Worm (Caenorhabditis elegans): ENCODE data around the gene C15H11.11.

The C15H11.11 gene

DNA sequence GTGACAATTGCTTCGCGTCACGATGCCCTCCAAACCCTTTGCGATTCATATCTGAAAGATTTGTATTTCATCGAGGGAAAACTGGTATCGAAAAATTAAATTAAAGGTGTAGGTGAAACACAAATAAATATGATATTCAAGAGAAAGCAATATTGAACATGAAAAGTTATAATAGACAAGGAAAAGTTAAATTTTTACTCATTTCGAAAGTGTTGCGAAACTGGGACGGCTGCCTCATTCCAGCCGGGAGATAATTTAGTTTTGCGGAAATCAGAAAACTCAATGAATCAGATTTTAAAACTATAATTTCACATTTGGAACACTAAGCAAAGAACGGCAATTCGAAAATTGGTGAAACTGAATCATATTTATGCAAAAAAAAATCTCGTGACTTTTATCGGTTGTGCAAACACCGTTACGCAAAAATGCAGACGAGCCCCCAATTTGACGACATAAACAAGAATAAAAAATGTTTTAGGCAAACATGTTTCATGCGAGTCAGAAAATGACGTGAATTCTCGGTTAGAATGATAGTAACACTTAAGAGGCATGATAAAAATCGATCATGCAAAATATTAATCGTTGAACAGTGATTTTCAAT is at the start of gene C15H11.11, which contains the start of gene nxf-1 (continued):
- TF ChIP-seq gei-8 (GFP tag; optimal IDR thresholded peaks at IDR 0.05) (no peak), unc-62 (GFP tag; optimal IDR thresholded peaks at IDR 0.05 in 1 of 2) (no peak), unc-62 (tag; optimal IDR thresholded peaks at IDR 0.05) (no peak), arid-1 (GFP tag; conservative IDR thresholded peaks at IDR 0.05) (peak; percentile 58; the same call in 1 of the 2 replicates), mxl-3 (GFP tag; optimal IDR thresholded peaks at IDR 0.05) (peak; percentile 14), lim-7 (GFP tag; IDR thresholded peaks at IDR 0.05) (no peak), nhr-111 (GFP tag; optimal IDR thresholded peaks at IDR 0.05) (no peak), mep-1 (tag; optimal IDR thresholded peaks at IDR 0.05) (peak; percentile 78), zfp-2 (tag; optimal IDR thresholded peaks at IDR 0.05) (no peak), aha-1 (tag) (no peak), F10B5.3 (tag; optimal IDR thresholded peaks at IDR 0.05) (no peak), dpl-1 (GFP tag; optimal IDR thresholded peaks at IDR 0.05) (peak; percentile 68), Y105C5A.15 (GFP tag; IDR thresholded peaks at IDR 0.05) (no peak), hif-1 (tag; optimal IDR thresholded peaks at IDR 0.05) (peak in 1 of 2 experiments; percentile 49), pha-4 (GFP tag; IDR thresholded peaks at IDR 0.05) (no peak), pha-4 (tag; optimal IDR thresholded peaks at IDR 0.05) (no peak), T20F7.1 (GFP tag; optimal IDR thresholded peaks at IDR 0.05) (peak; percentile 81), T26A8.4 (GFP tag; IDR thresholded peaks at IDR 0.05) (peak; percentile 60), zfp-3 (GFP tag; conservative IDR thresholded peaks at IDR 0.05) (no peak), nhr-10 (tag; optimal IDR thresholded peaks at IDR 0.05) (no peak), nhr-41 (GFP tag; IDR thresholded peaks at IDR 0.05) (no peak), daf-12 (tag; optimal IDR thresholded peaks at IDR 0.05) (no peak), zip-2 (tag; optimal IDR thresholded peaks at IDR 0.05) (no peak), lin-38 (GFP tag; IDR thresholded peaks at IDR 0.05) (peak; percentile 72), dmd-9 (GFP tag; IDR thresholded peaks at IDR 0.05) (no peak), ceh-20 (GFP tag; IDR thresholded peaks at IDR 0.05) (0 out of 2 replicates have a peak, but pooled peaks have one; percentile 28), nhr-237 (tag; optimal IDR thresholded peaks at IDR 0.05) (no peak), lir-3 (tag; optimal IDR thresholded peaks at IDR 0.05) (no peak), lin-29 (GFP tag; IDR thresholded peaks at IDR 0.05) (no peak)

DNA sequence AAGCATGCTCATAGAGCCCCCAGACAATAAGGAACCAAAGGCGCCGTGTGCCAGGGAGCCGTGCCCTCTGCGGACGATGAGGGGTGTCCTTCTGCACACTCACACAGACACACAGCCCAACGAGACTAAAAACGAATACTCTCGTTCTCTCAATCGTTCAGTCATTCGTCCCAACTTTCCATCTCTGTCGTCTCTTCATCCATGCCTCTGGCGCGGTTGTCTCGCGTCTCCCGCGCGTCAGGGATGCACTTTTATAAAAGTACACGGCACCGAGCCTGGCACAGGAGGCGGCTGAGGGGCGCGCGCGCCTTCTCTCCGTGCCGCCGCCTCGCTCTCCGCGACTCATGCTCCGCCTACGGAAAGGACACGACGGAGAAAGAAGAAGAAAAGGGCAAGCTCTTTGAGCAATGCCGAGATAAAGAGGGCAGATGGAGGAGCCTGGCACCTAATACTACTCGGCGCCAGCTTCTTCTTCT is 48.8 kb upstream of the C15H11.11 start:
- TF ChIP-seq cey-2 (tag; optimal IDR thresholded peaks at IDR 0.05; ENCODE audit: borderline replicate concordance, insufficient read depth) (no peak), nhr-41 (GFP tag; IDR thresholded peaks at IDR 0.05) (no peak), mes-2 (tag; optimal IDR thresholded peaks at IDR 0.05; ENCODE audit: poor library complexity, severe bottlenecking) (peak; percentile 56), mdl-1 (tag; optimal IDR thresholded peaks at IDR 0.05) (peak; percentile 87 to 92), lim-7 (GFP tag; IDR thresholded peaks at IDR 0.05) (no peak), nhr-48 (tag; optimal IDR thresholded peaks at IDR 0.05) (peak; percentile 87), dmd-6 (GFP tag; IDR thresholded peaks at IDR 0.05) (peak; percentile 55), nhr-6 (tag; optimal IDR thresholded peaks at IDR 0.05) (peak; percentile 27), unc-39 (tag; optimal IDR thresholded peaks at IDR 0.05) (no peak), hmg-1.1 (GFP tag; IDR thresholded peaks at IDR 0.05) (peak; percentile 92), jun-1 (tag; optimal IDR thresholded peaks at IDR 0.05) (no peak), D1046.2 (GFP tag; IDR thresholded peaks at IDR 0.05) (no peak), hlh-11 (tag; optimal IDR thresholded peaks at IDR 0.05) (peak; percentile 96), nhr-25 (tag; optimal IDR thresholded peaks at IDR 0.05; ENCODE audit: borderline replicate concordance, insufficient read depth) (peak; percentile 22), php-3 (GFP tag; IDR thresholded peaks at IDR 0.05) (peak; percentile 68; the same call in 1 of the 2 replicates), F10B5.3 (tag; optimal IDR thresholded peaks at IDR 0.05) (peak; percentile 25), ces-1 (GFP tag; optimal IDR thresholded peaks at IDR 0.05) (peak; percentile 22), spr-3 (GFP tag; optimal IDR thresholded peaks at IDR 0.05) (peak; percentile 33), set-16 (GFP tag; IDR thresholded peaks at IDR 0.05) (peak; percentile 100), lin-1 (GFP tag; IDR thresholded peaks at IDR 0.05) (no peak), ZK337.2 (GFP tag; IDR thresholded peaks at IDR 0.05) (no peak), Y5F2A.4 (GFP tag; optimal IDR thresholded peaks at IDR 0.05) (no peak), nhr-42 (GFP tag; IDR thresholded peaks at IDR 0.05) (0 out of 2 replicates have a peak, but pooled peaks have one; percentile 56), ZK546.5 (tag; optimal IDR thresholded peaks at IDR 0.05) (no peak), nhr-77 (tag; optimal IDR thresholded peaks at IDR 0.05) (no peak)

All from whole organism, L4 larva.